Worm (Caenorhabditis elegans): ENCODE data around the gene gly-7.

DNA sequence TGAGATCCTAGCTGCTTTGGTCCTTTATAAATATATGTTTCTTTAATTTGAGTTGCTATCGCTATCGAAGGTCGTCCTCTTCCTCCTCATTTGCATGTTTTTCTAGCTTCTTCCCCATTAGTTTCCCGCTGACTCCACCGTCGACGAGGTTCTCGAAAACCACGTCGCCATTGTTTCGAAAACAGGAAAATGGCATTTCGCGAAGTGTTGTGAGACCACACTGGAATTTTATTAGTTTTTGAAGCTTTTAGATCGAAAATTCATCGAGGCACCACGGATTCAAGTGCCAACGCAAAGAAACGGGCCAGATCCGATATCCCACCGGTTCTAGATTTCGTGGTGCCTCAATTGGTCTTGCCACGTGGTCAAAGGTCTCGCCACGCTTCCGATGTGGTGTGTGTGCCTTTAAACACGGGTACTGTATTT is 49.4 kb upstream of the gly-7 start:
- TF ChIP-seq flt-1 (GFP tag; IDR thresholded peaks at IDR 0.05) = no peak
- no peak for TF ChIP-seq hmbx-1 (tag; optimal IDR thresholded peaks at IDR 0.05)
- TF ChIP-seq hnd-1 (tag; optimal IDR thresholded peaks at IDR 0.05) = no peak
